Worm (Caenorhabditis elegans) whole organism, young adult: ENCODE data around the gene mrpl-41.

Experiments
- B0035.1 ChIP-seq: sonication (generic microtip); optimal IDR thresholded peaks from 2 replicates; lab custom pipeline; 2016; ENCODE audit warnings: missing genetic modification characterization, mild to moderate bottlenecking, missing compliant biosample characterization, missing genotype, missing genetic modification reagents
- B0261.1 ChIP-seq: sonication (generic microtip); optimal IDR thresholded peaks from 2 replicates; lab custom pipeline; 2016; ENCODE audit warnings: mild to moderate bottlenecking, missing genetic modification characterization, moderate library complexity, missing compliant biosample characterization
- D2030.7 ChIP-seq: fragments of 200-800 bp; sonication (Bioruptor generic); IDR thresholded peaks from 2 replicates; pipeline ENCODE4 v1.3.6; 2022; ENCODE audit warnings: missing genetic modification reagents, missing genetic modification characterization, missing compliant biosample characterization
- F22D6.2 ChIP-seq: sonication (generic microtip); optimal IDR thresholded peaks from 2 replicates; lab custom pipeline; 2016; ENCODE audit warnings: mild to moderate bottlenecking, missing genetic modification characterization, missing compliant biosample characterization
- F55B11.4 ChIP-seq: sonication (generic microtip); optimal IDR thresholded peaks from 2 replicates; lab custom pipeline; 2016; ENCODE audit warnings: missing compliant biosample characterization, missing genetic modification characterization, borderline replicate concordance; ENCODE audit not compliant: insufficient read depth
- F57A8.1 ChIP-seq: fragments of 200-800 bp; sonication (Bioruptor generic); optimal IDR thresholded peaks from 2 replicates; lab custom pipeline; 2018; ENCODE audit warnings: mild to moderate bottlenecking, missing genetic modification characterization, moderate library complexity, missing compliant biosample characterization
- Y53F4B.3 ChIP-seq: fragments of 200-800 bp; sonication (Bioruptor generic); IDR thresholded peaks from 2 replicates; pipeline ENCODE4 v1.3.6; 2022; ENCODE audit warnings: missing genetic modification reagents, missing genetic modification characterization, missing compliant biosample characterization
- Y56A3A.18 ChIP-seq: fragments of 200-800 bp; sonication (Bioruptor generic); IDR thresholded peaks from 2 replicates; pipeline ENCODE4 v1.3.6; 2022; ENCODE audit warnings: missing genetic modification reagents, missing genetic modification characterization, missing compliant biosample characterization
- Y67H2A.10 ChIP-seq: fragments of 200-800 bp; sonication (Bioruptor generic); conservative IDR thresholded peaks from 2 replicates; pipeline ENCODE4 v1.3.6; 2022; ENCODE audit warnings: missing genetic modification reagents, missing genetic modification characterization, missing compliant biosample characterization
- Y95B8A.8 ChIP-seq: fragments of 200-800 bp; sonication (Bioruptor generic); IDR thresholded peaks from 2 replicates; pipeline ENCODE4 v1.3.6; 2022; ENCODE audit warnings: missing genetic modification reagents, missing genetic modification characterization, missing compliant biosample characterization
- attf-3 ChIP-seq: fragments of 200-800 bp; sonication (Bioruptor generic); conservative IDR thresholded peaks from 2 replicates; pipeline ENCODE4 v1.3.6; 2022; ENCODE audit warnings: missing genetic modification reagents, missing genetic modification characterization, missing compliant biosample characterization
- attf-5 ChIP-seq: fragments of 200-800 bp; sonication (Bioruptor generic); optimal IDR thresholded peaks from 2 replicates; lab custom pipeline; 2018; ENCODE audit warnings: mild to moderate bottlenecking, missing genetic modification characterization, missing compliant biosample characterization
- bed-1 ChIP-seq: fragments of 200-800 bp; sonication (Bioruptor generic); IDR thresholded peaks from 2 replicates; pipeline ENCODE4 v1.3.6; 2022; ENCODE audit warnings: missing genetic modification reagents, missing genetic modification characterization, missing compliant biosample characterization
- cebp-1 ChIP-seq, 2 experiments: fragments of 200-800 bp in 1 of 2; sonication (Bioruptor generic) in 1 of 2; sonication (generic microtip) in 1 of 2; IDR thresholded peaks in 1 of 2; optimal IDR thresholded peaks in 1 of 2; 2 replicates each; pipeline versions ENCODE4 v1.3.6 to Lab custom; 2017 to 2022; ENCODE audit warnings: missing compliant biosample characterization in 2 of 2, missing genetic modification characterization in 2 of 2, mild to moderate bottlenecking in 1 of 2, missing genetic modification reagents in 1 of 2, moderate library complexity in 1 of 2
- ceh-27 ChIP-seq: fragments of 200-800 bp; sonication (Bioruptor generic); optimal IDR thresholded peaks from 2 replicates; lab custom pipeline; 2018; ENCODE audit warnings: mild to moderate bottlenecking, missing genetic modification characterization, moderate library complexity, missing compliant biosample characterization
- dpff-1 ChIP-seq: sonication (generic microtip); optimal IDR thresholded peaks from 2 replicates; lab custom pipeline; 2017; ENCODE audit warnings: mild to moderate bottlenecking, missing genetic modification characterization, missing compliant biosample characterization
- dpl-1 ChIP-seq: fragments of 150-350 bp; optimal IDR thresholded peaks from 2 replicates; lab custom pipeline; 2014; ENCODE audit warnings: missing biosample characterization, missing genetic modification reagents, missing genetic modification characterization
- egrh-3 ChIP-seq: fragments of 200-800 bp; sonication (Bioruptor generic); IDR thresholded peaks from 2 replicates; pipeline ENCODE4 v1.3.6; 2022; ENCODE audit warnings: missing genetic modification reagents, missing genetic modification characterization, missing compliant biosample characterization
- hlh-26 ChIP-seq: fragments of 200-800 bp; sonication (Bioruptor generic); conservative IDR thresholded peaks from 2 replicates; pipeline ENCODE4 v1.3.6; 2022; ENCODE audit warnings: missing genetic modification reagents, missing genetic modification characterization, missing compliant biosample characterization
- hmg-20 ChIP-seq: fragments of 200-800 bp; sonication (Bioruptor generic); IDR thresholded peaks from 2 replicates; pipeline ENCODE4 v1.3.6; 2022; ENCODE audit warnings: missing genetic modification reagents, missing genetic modification characterization, missing compliant biosample characterization
- hrde-1 ChIP-seq: sonication (generic microtip); optimal IDR thresholded peaks from 2 replicates; lab custom pipeline; 2016; ENCODE audit warnings: missing genetic modification characterization, mild to moderate bottlenecking, missing compliant biosample characterization, moderate library complexity, missing genotype, missing genetic modification reagents, borderline replicate concordance
- hsf-1 ChIP-seq: fragments of 200-800 bp; sonication (Bioruptor generic); IDR thresholded peaks from 2 replicates; pipeline ENCODE4 v1.3.6; 2022; ENCODE audit warnings: missing genetic modification reagents, missing genetic modification characterization, missing compliant biosample characterization
- let-526 ChIP-seq: fragments of 200-800 bp; sonication (Bioruptor generic); IDR thresholded peaks from 2 replicates; pipeline ENCODE4 v1.3.6; 2022; ENCODE audit warnings: missing genetic modification reagents, missing genetic modification characterization, missing compliant biosample characterization
- lin-26 ChIP-seq: fragments of 200-800 bp; sonication (Bioruptor generic); IDR thresholded peaks from 2 replicates; pipeline ENCODE4 v1.3.6; 2022; ENCODE audit warnings: missing genetic modification reagents, missing genetic modification characterization, missing compliant biosample characterization
- lin-35 ChIP-seq, 3 experiments: fragments of 150-350 bp in 2 of 3; sonication (generic microtip) in 1 of 3; optimal IDR thresholded peaks; 2 replicates each; lab custom pipeline; 2014 to 2018; ENCODE audit warnings: missing biosample characterization in 3 of 3, missing genetic modification characterization in 3 of 3, missing genetic modification reagents in 3 of 3
- lir-1 ChIP-seq: fragments of 200-800 bp; sonication (Bioruptor generic); conservative IDR thresholded peaks from 2 replicates; pipeline ENCODE4 v1.3.6; 2022; ENCODE audit warnings: missing genetic modification reagents, missing genetic modification characterization, missing compliant biosample characterization
- lsy-27 ChIP-seq: sonication (generic microtip); optimal IDR thresholded peaks from 2 replicates; lab custom pipeline; 2017; ENCODE audit warnings: missing genetic modification characterization, mild to moderate bottlenecking, missing compliant biosample characterization, antibody characterized with exemption, missing genotype, borderline replicate concordance; ENCODE audit not compliant: insufficient read depth
- madf-6 ChIP-seq: fragments of 200-800 bp; sonication (Bioruptor generic); IDR thresholded peaks from 2 replicates; pipeline ENCODE4 v1.3.6; 2022; ENCODE audit warnings: missing genetic modification reagents, missing genetic modification characterization, missing compliant biosample characterization
- mcd-1 ChIP-seq: fragments of 200-800 bp; sonication (Bioruptor generic); IDR thresholded peaks from 2 replicates; pipeline ENCODE4 v1.3.6; 2022; ENCODE audit warnings: missing genetic modification reagents, missing genetic modification characterization, missing compliant biosample characterization
- nfyb-1 ChIP-seq: fragments of 200-800 bp; sonication (Bioruptor generic); IDR thresholded peaks from 2 replicates; pipeline ENCODE4 v1.3.6; 2022; ENCODE audit warnings: missing genetic modification reagents, missing genetic modification characterization, missing compliant biosample characterization
- nhr-120 ChIP-seq: fragments of 200-800 bp; sonication (Bioruptor generic); IDR thresholded peaks from 2 replicates; pipeline ENCODE4 v1.3.6; 2022; ENCODE audit warnings: missing genetic modification characterization, missing compliant biosample characterization
- nhr-179 ChIP-seq: sonication (generic microtip); optimal IDR thresholded peaks from 2 replicates; lab custom pipeline; 2016; ENCODE audit warnings: mild to moderate bottlenecking, missing genetic modification characterization, missing compliant biosample characterization
- nhr-27 ChIP-seq: fragments of 200-800 bp; sonication (Bioruptor generic); optimal IDR thresholded peaks from 2 replicates; lab custom pipeline; 2018; ENCODE audit warnings: mild to moderate bottlenecking, missing genetic modification characterization, moderate library complexity, missing compliant biosample characterization
- rcor-1 ChIP-seq: fragments of 200-800 bp; sonication (Bioruptor generic); IDR thresholded peaks from 2 replicates; pipeline ENCODE4 v1.3.6; 2022; ENCODE audit warnings: missing genetic modification reagents, missing genetic modification characterization, missing compliant biosample characterization
- repo-1 ChIP-seq: sonication (generic microtip); optimal IDR thresholded peaks from 2 replicates; lab custom pipeline; 2017; ENCODE audit warnings: mild to moderate bottlenecking, missing genetic modification characterization, missing compliant biosample characterization
- sdz-38 ChIP-seq: sonication (generic microtip); optimal IDR thresholded peaks from 2 replicates; lab custom pipeline; 2016; ENCODE audit warnings: missing genotype, missing genetic modification characterization, missing compliant biosample characterization
- snpc-3.4 ChIP-seq: sonication (generic microtip); optimal IDR thresholded peaks from 2 replicates; lab custom pipeline; 2017; ENCODE audit warnings: missing genetic modification characterization, mild to moderate bottlenecking, missing compliant biosample characterization, antibody characterized with exemption, moderate library complexity, missing genotype, missing genetic modification reagents
- snpc-4 ChIP-seq, 5 experiments: fragments of 150-350 bp in 1 of 5; sonication (generic microtip) in 4 of 5; optimal IDR thresholded peaks; 2 replicates each; lab custom pipeline; 2014 to 2018; ENCODE audit warnings: missing genetic modification characterization in 5 of 5, missing biosample characterization in 3 of 5, antibody characterized with exemption in 2 of 5, mild to moderate bottlenecking in 2 of 5, missing compliant biosample characterization in 2 of 5, missing genotype in 2 of 5, moderate library complexity in 2 of 5, missing genetic modification reagents in 1 of 5
- somi-1 ChIP-seq: fragments of 200-800 bp; sonication (Bioruptor generic); optimal IDR thresholded peaks from 2 replicates; lab custom pipeline; 2018; ENCODE audit warnings: mild to moderate bottlenecking, missing genetic modification characterization, missing compliant biosample characterization
- sptf-2 ChIP-seq: fragments of 200-800 bp; sonication (Bioruptor generic); optimal IDR thresholded peaks from 2 replicates; lab custom pipeline; 2018; ENCODE audit warnings: mild to moderate bottlenecking, missing genetic modification characterization, missing compliant biosample characterization
- zfh-2 ChIP-seq: fragments of 200-800 bp; sonication (Bioruptor generic); conservative IDR thresholded peaks from 2 replicates; pipeline ENCODE4 v1.3.6; 2022; ENCODE audit warnings: missing genetic modification reagents, missing genetic modification characterization, missing compliant biosample characterization
- ztf-18 ChIP-seq: sonication (generic microtip); optimal IDR thresholded peaks from 2 replicates; lab custom pipeline; 2016; ENCODE audit warnings: missing genotype, mild to moderate bottlenecking, missing genetic modification characterization, missing compliant biosample characterization
- ztf-22 ChIP-seq: fragments of 200-800 bp; sonication (Bioruptor generic); optimal IDR thresholded peaks from 2 replicates; lab custom pipeline; 2018; ENCODE audit warnings: mild to moderate bottlenecking, missing genetic modification characterization, moderate library complexity, missing compliant biosample characterization
- ztf-25 ChIP-seq: fragments of 200-800 bp; sonication (Bioruptor generic); IDR thresholded peaks from 2 replicates; pipeline ENCODE4 v1.3.6; 2022; ENCODE audit warnings: missing genetic modification reagents, missing genetic modification characterization, missing compliant biosample characterization
- ztf-26 ChIP-seq: sonication (generic microtip); optimal IDR thresholded peaks from 2 replicates; lab custom pipeline; 2017; ENCODE audit warnings: missing genetic modification characterization, missing compliant biosample characterization
- ztf-6 ChIP-seq: fragments of 200-800 bp; sonication (Bioruptor generic); IDR thresholded peaks from 2 replicates; pipeline ENCODE4 v1.3.6; 2022; ENCODE audit warnings: missing genetic modification reagents, missing genetic modification characterization, missing compliant biosample characterization

The mrpl-41 gene

DNA sequence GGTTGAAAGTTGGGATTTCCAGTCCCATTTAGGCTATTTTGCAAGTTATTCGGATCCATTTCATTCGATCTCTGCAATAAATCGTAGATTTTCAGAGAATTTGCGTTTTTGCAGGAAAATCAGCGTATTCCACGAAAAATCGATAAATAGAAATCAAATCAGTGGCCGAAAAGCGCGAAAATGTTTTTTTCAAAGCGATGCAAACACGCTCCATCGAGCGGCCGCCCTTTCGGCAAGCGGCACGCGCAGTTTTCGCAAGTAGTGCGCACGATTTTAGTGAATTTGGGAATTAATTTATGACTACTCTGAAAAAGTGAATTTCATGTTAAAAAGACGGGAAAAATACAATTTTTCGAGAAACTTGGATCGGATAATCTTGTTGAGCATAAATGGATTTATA lies 33.6 kb upstream of the mrpl-41 start (continued):
- TF ChIP-seq Y53F4B.3 (peak; percentile 63; the same call in 1 of the 2 replicates), lsy-27 (tag; lab: Kevin White, UChicago) (peak; percentile 66), ztf-25 (GFP tag; lab: Robert Waterston, UW) (0 out of 2 replicates have a peak, but pooled peaks have one; percentile 4), Y67H2A.10 (GFP tag; lab: Robert Waterston, UW) (peak; percentile 75), Y95B8A.8 (GFP tag; lab: Robert Waterston, UW) (peak; percentile 93), lin-35 (GFP tag; optimal IDR thresholded peaks at IDR 0.05; lab: Kevin White, UChicago) (peak in 1 of 3 experiments; percentile 94), F55B11.4 (tag; lab: Kevin White, UChicago) (no peak), ceh-27 (GFP tag; lab: Kevin White, UChicago) (peak; percentile 95), bed-1 (GFP tag; lab: Robert Waterston, UW) (no peak), sdz-38 (no peak), F22D6.2 (tag; lab: Kevin White, UChicago) (peak; percentile 14), ztf-22 (GFP tag; lab: Kevin White, UChicago) (peak; percentile 59), hmg-20 (peak; percentile 73), hlh-26 (GFP tag; lab: Robert Waterston, UW) (no peak), B0261.1 (tag; lab: Kevin White, UChicago) (peak; percentile 13), B0035.1 (tag; lab: Kevin White, UChicago) (peak; percentile 17), madf-6 (peak; percentile 80), nhr-27 (tag; lab: Kevin White, UChicago) (no peak), zfh-2 (GFP tag; lab: Robert Waterston, UW) (peak; percentile 70; the same call in 1 of the 2 replicates), ztf-18 (tag; lab: Kevin White, UChicago) (peak; percentile 83), dpff-1 (tag; lab: Kevin White, UChicago) (no peak), F57A8.1 (peak; percentile 13), snpc-4 (GFP tag; optimal IDR thresholded peaks at IDR 0.05; lab: Kevin White, UChicago) (peak; percentile 14), snpc-4 (tag; optimal IDR thresholded peaks at IDR 0.05; lab: Kevin White, UChicago) (peak in 2 of 4 experiments; percentile 57 to 86), lin-26 (GFP tag; lab: Robert Waterston, UW) (no peak), Y56A3A.18 (GFP tag; lab: Robert Waterston, UW) (peak; percentile 53; the same call in 1 of the 2 replicates), cebp-1 (GFP tag; IDR thresholded peaks at IDR 0.05; lab: Robert Waterston, UW) (peak; percentile 59; the same call in 1 of the 2 replicates), cebp-1 (tag; optimal IDR thresholded peaks at IDR 0.05; lab: Kevin White, UChicago) (no peak), nfyb-1 (GFP tag; lab: Robert Waterston, UW) (peak; percentile 90), let-526 (GFP tag; lab: Robert Waterston, UW) (peak; percentile 82; the same call in 1 of the 2 replicates), lir-1 (GFP tag; lab: Robert Waterston, UW) (peak; percentile 87), nhr-179 (tag; lab: Kevin White, UChicago) (no peak), D2030.7 (GFP tag; lab: Robert Waterston, UW) (peak; percentile 93), nhr-120 (GFP tag; lab: Robert Waterston, UW) (no peak), mcd-1 (GFP tag; lab: Robert Waterston, UW) (peak; percentile 100), ztf-26 (tag; lab: Kevin White, UChicago) (peak; percentile 76), somi-1 (peak; percentile 43), sptf-2 (GFP tag; lab: Kevin White, UChicago) (no peak), dpl-1 (GFP tag; lab: Kevin White, UChicago) (peak; percentile 79), hrde-1 (tag; lab: Kevin White, UChicago) (peak; percentile 28), attf-5 (GFP tag; lab: Kevin White, UChicago) (peak; percentile 98), egrh-3 (GFP tag; lab: Robert Waterston, UW) (peak; percentile 44), ztf-6 (0 out of 2 replicates have a peak, but pooled peaks have one; percentile 30), hsf-1 (GFP tag; lab: Robert Waterston, UW) (no peak), snpc-3.4 (tag; lab: Kevin White, UChicago) (peak; percentile 77), rcor-1 (GFP tag; lab: Robert Waterston, UW) (peak; percentile 79), repo-1 (tag; lab: Kevin White, UChicago) (peak; percentile 66), attf-3 (peak; percentile 80)
